Worm (Caenorhabditis elegans): ENCODE data around the gene nhr-41.
"Not testable (repeated sequence)": the region's sequence is repeated elsewhere in the genome, so short reads cannot be mapped to it uniquely, and the experiment has no call there.

The nhr-41 gene

ce11 chrIV:1385915-1386314 lies at the start of gene nhr-41:
Gene nhr-41, plus strand, starts transcription at chrIV:1386215.
- TF ChIP-seq dao-5 (tag; optimal IDR thresholded peaks at IDR 0.05) (no peak), W03F9.2 (tag; optimal IDR thresholded peaks at IDR 0.05) (no peak), him-1 (tag; optimal IDR thresholded peaks at IDR 0.05) (no peak)

ce11 chrIV:1340788-1341187 lies 45.2 kb upstream of the nhr-41 start, which contains the start of gene F58F6.6:
Gene F58F6.6, plus strand, starts transcription at chrIV:1341088.
- not testable (repeated sequence) for TF ChIP-seq him-1, W03F9.2, dao-5 (tag; optimal IDR thresholded peaks at IDR 0.05)

DNA sequence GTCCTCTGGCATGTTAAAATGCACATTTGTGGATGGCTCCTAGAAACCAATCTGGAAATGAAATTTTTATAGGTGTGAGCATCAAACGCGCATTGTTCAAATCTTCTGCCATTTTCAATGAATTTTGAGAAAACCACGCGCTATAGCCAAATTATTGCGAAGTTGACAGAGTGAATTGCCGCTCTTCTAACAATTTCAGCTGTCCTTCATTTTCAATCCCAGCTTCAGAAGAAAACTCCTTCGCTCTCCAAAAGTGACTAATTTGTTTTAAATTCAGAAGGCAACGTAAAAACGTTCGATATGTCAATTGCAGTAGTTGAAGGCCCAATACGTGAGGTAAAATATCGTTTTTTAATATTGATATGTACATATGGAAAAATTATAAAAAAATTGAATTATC lies 42.6 kb upstream of the nhr-41 start, which contains the start of gene F58F6.5:
Gene F58F6.5 (plus strand): TSS at position 301 of the 400 bp plus-strand sequence.
- TF ChIP-seq W03F9.2, dao-5, him-1 (tag; optimal IDR thresholded peaks at IDR 0.05): not testable (repeated sequence)

ce11 chrIV:1346981-1347380 lies 39.0 kb upstream of the nhr-41 start, which contains the start of gene rfc-2:
Gene rfc-2, plus strand, starts transcription at chrIV:1347314.
- TF ChIP-seq him-1 (tag; optimal IDR thresholded peaks at IDR 0.05), result no peak
- no peak for TF ChIP-seq dao-5 (tag; optimal IDR thresholded peaks at IDR 0.05)
- no peak for TF ChIP-seq W03F9.2 (tag; optimal IDR thresholded peaks at IDR 0.05)

ce11 chrIV:1349352-1349751 lies 36.7 kb upstream of the nhr-41 start:
- TF ChIP-seq W03F9.2 (tag; optimal IDR thresholded peaks at IDR 0.05) (no peak), dao-5 (tag; optimal IDR thresholded peaks at IDR 0.05) (no peak), him-1 (tag; optimal IDR thresholded peaks at IDR 0.05) (no peak)

ce11 chrIV:1353811-1354210 lies 32.2 kb upstream of the nhr-41 start:
- no peak for TF ChIP-seq dao-5 (tag; optimal IDR thresholded peaks at IDR 0.05)
- TF ChIP-seq W03F9.2 (tag; optimal IDR thresholded peaks at IDR 0.05), result no peak
- no peak for TF ChIP-seq him-1 (tag; optimal IDR thresholded peaks at IDR 0.05)

- no peak for TF ChIP-seq W03F9.2 (tag; optimal IDR thresholded peaks at IDR 0.05)
- TF ChIP-seq him-1 (tag; optimal IDR thresholded peaks at IDR 0.05), result no peak
- no peak for TF ChIP-seq dao-5 (tag; optimal IDR thresholded peaks at IDR 0.05)
Observed at ce11 chrIV:1355147-1355546, 30.9 kb upstream of the nhr-41 start, which contains the start of gene col-104. Gene col-104, minus strand, starts transcription at chrIV:1355305.

DNA sequence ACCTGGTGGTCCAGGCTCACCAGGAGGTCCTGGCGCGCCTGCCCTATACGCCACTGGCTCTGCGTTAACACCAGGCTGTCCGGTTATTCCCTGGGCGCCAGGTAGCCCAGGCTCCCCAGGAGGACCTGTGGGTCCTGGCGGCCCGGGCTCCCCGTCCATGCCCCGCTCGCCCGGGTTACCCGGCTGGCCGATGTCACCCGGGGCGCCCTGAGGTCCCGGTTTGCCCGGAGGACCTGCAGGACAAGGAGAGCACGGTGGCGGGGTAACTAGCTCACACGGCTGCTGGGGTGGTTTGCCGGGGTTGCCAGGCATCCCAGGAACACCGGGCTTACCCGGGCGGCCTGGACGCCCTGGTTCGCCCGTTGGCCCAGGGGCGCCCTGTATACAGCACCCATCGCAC lies 27.9 kb upstream of the nhr-41 start:
- TF ChIP-seq dao-5 (tag; optimal IDR thresholded peaks at IDR 0.05) (no peak), him-1 (tag; optimal IDR thresholded peaks at IDR 0.05) (no peak), W03F9.2 (tag; optimal IDR thresholded peaks at IDR 0.05) (no peak)

DNA sequence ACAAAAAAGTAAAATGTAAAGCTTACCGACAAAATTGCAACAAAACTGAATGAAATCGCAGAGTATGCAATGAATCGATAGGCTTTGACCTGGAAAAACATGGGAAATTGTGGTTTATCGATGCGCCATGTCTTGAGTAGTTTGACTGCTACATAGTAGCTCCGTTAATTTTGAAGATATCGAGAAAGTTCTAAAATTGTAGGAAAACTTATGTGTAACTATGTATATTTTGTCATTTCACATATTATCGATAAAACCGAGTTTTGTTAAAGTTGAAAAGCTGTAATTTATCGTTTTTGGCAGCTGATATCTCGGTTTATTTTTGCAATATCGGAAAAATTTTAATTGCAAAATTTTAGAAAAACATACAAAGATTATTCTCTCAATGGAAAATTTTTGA lies 26.9 kb upstream of the nhr-41 start, which contains the start of gene col-105:
Gene col-105 (minus strand): TSS at position 101 of the 400 bp plus-strand sequence.
- TF ChIP-seq W03F9.2 (tag; optimal IDR thresholded peaks at IDR 0.05) (no peak), dao-5 (tag; optimal IDR thresholded peaks at IDR 0.05) (no peak), him-1 (tag; optimal IDR thresholded peaks at IDR 0.05) (no peak)

DNA sequence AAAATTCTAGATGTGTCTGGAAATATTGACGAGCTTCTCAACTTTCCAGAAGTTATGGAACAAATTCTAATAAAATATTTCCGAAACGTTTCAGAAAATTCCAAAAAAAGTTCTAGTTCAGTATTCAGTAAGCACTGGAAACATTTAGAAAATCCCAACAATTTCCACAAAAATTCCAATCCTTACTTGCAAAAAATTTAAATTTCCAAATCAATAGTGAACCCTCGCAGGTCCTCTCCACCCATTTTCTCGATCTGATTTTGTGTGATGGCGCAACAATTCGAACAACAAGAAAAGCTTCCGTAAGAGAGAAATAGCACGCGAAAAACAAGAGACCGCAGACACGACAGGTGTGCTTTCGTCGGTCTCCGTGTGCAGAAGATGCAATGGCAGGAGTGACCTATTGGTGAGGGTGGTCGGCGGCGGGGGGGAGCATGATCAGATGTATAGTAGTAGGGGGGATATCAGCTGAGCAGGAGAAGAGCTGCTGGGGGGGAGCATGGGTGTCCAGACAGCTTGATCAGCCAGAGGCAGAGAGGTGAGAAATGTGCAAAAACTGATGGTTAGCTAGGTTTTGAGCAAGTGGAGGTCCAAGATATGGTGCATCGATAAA lies 24.3 kb upstream of the nhr-41 start:
- no peak for TF ChIP-seq W03F9.2 (tag; optimal IDR thresholded peaks at IDR 0.05)
- TF ChIP-seq him-1 (tag; optimal IDR thresholded peaks at IDR 0.05), result no peak
- no peak for TF ChIP-seq dao-5 (tag; optimal IDR thresholded peaks at IDR 0.05)

DNA sequence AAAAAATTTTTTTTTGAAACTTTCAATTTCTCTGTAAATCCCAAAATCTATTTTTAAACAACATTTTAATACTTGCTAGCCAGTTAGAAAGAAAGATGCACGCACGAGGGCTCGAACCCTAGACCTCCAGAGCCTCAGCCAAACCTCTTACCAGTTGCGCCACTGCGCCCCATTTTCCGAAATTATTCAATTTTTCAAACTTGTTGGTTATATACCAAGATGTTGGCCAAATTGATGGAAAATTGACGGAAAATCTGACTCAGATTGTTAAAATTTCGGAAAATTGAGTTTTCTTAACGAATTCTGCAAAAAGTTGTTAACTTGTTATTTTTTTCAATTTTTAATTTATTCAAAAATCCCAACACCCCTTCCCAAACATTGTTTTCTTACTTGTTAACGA lies 20.2 kb upstream of the nhr-41 start:
- no peak for TF ChIP-seq dao-5 (tag; optimal IDR thresholded peaks at IDR 0.05)
- no peak for TF ChIP-seq W03F9.2 (tag; optimal IDR thresholded peaks at IDR 0.05)
- no peak for TF ChIP-seq him-1 (tag; optimal IDR thresholded peaks at IDR 0.05)

ce11 chrIV:1367041-1367440 lies 19.0 kb upstream of the nhr-41 start:
- TF ChIP-seq W03F9.2 (tag; optimal IDR thresholded peaks at IDR 0.05), result no peak
- TF ChIP-seq dao-5 (tag; optimal IDR thresholded peaks at IDR 0.05), result no peak
- TF ChIP-seq him-1 (tag; optimal IDR thresholded peaks at IDR 0.05), result no peak

DNA sequence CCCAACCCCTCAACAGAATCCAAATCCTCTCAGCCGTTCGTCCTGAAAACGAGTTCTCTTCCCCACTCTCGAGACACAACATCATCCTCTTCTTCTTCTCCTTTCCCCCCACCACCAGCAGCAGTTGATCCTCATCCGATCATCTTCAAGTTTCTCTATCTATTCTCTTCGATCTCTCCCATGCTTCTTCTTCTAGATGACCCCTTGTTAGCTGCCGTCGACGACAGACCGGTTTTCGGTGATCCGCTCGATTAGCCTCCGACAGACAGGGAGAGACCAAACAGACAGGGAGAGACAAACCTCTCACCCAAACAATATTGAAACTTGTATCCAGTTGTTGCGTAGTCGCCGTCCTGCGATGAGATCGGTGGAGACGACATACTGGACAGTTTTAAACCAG lies 14.7 kb upstream of the nhr-41 start:
- TF ChIP-seq him-1 (tag; optimal IDR thresholded peaks at IDR 0.05) (no peak), dao-5 (tag; optimal IDR thresholded peaks at IDR 0.05) (no peak), W03F9.2 (tag; optimal IDR thresholded peaks at IDR 0.05) (no peak)

- TF ChIP-seq W03F9.2 (tag; optimal IDR thresholded peaks at IDR 0.05) (no peak), dao-5 (tag; optimal IDR thresholded peaks at IDR 0.05) (no peak), him-1 (tag; optimal IDR thresholded peaks at IDR 0.05) (no peak)
Observed at ce11 chrIV:1375289-1375688, 10.7 kb upstream of the nhr-41 start.

DNA sequence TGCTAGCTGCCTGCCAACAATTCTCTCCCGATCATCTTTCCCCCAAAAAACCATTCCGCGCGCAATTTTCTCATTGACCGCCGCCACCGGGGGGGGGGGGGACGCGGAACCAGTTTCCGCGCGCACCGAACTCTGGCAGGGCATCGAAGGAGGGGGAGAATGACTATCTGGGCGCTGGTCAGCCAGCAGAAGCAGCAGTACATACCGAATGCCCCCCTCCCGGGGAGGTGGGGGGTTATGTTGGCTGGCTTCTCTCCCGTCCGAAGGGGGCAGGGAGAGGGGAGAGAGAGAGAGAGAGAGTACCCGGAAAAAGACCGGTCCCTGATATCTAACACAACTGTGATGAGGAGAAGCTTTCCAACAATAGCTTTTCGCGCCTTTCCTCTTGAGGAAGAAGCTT lies 8.3 kb upstream of the nhr-41 start:
- TF ChIP-seq dao-5 (tag; optimal IDR thresholded peaks at IDR 0.05) (no peak), him-1 (tag; optimal IDR thresholded peaks at IDR 0.05) (no peak), W03F9.2 (tag; optimal IDR thresholded peaks at IDR 0.05) (no peak)
